Fruit fly (Drosophila melanogaster) whole organism, embryonic: ENCODE data around the gene CG4020.
A peak's percentile ranks its signal among the peaks of the same experiment; 100 is the strongest.

Experiments
- Bdp1 ChIP-seq: fragments of 200-800 bp; sonication (Bioruptor generic); optimal IDR thresholded peaks from 3 replicates; lab custom pipeline; 2016; ENCODE audit warnings: missing biosample characterization, missing genetic modification characterization
- Bteb2 ChIP-seq: fragments of 200-800 bp; sonication (Bioruptor generic); optimal IDR thresholded peaks from 2 replicates; lab custom pipeline; 2016; ENCODE audit warnings: missing biosample characterization, missing genetic modification characterization
- CG1024 ChIP-seq: fragments of 200-800 bp; sonication (Bioruptor generic); IDR thresholded peaks from 2 replicates; pipeline ENCODE4 v1.3.6; 2022; ENCODE audit warnings: missing biosample characterization, missing genetic modification characterization
- CG10366 ChIP-seq: fragments of 200-800 bp; sonication (Bioruptor generic); IDR thresholded peaks from 2 replicates; pipeline ENCODE4 v1.3.6; 2022; ENCODE audit warnings: missing biosample characterization, missing genetic modification characterization
- CG10959 ChIP-seq: fragments of 200-800 bp; sonication (Bioruptor generic); IDR thresholded peaks from 2 replicates; pipeline ENCODE4 v1.3.6; 2022; ENCODE audit warnings: missing biosample characterization, missing genetic modification characterization
- CG11085 ChIP-seq: fragments of 200-800 bp; sonication (Bioruptor generic); IDR thresholded peaks from 2 replicates; pipeline ENCODE4 v1.3.6; 2022; ENCODE audit warnings: missing biosample characterization, missing genetic modification characterization
- CG11723 ChIP-seq: fragments of 200-800 bp; sonication (Bioruptor generic); optimal IDR thresholded peaks from 2 replicates; lab custom pipeline; 2017; ENCODE audit warnings: missing biosample characterization, mild to moderate bottlenecking, missing genetic modification characterization
- CG13775 ChIP-seq: fragments of 200-800 bp; sonication (Bioruptor generic); optimal IDR thresholded peaks from 3 replicates; lab custom pipeline; 2017; ENCODE audit warnings: missing biosample characterization, mild to moderate bottlenecking, missing genetic modification characterization
- CG14710 ChIP-seq: fragments of 200-800 bp; sonication (Bioruptor generic); optimal IDR thresholded peaks from 3 replicates; lab custom pipeline; 2019; ENCODE audit warnings: missing biosample characterization, mild to moderate bottlenecking, missing genetic modification characterization, moderate library complexity
- CG14965 ChIP-seq: fragments of 200-800 bp; sonication (Bioruptor generic); optimal IDR thresholded peaks from 2 replicates; lab custom pipeline; 2016; ENCODE audit warnings: missing biosample characterization, missing genetic modification characterization, borderline replicate concordance
- CG1647 ChIP-seq: fragments of 200-800 bp; sonication (Bioruptor generic); optimal IDR thresholded peaks from 3 replicates; lab custom pipeline; 2016; ENCODE audit warnings: missing biosample characterization, missing genetic modification characterization
- CG16815 ChIP-seq: fragments of 200-800 bp; sonication (Bioruptor generic); optimal IDR thresholded peaks from 3 replicates; lab custom pipeline; 2017; ENCODE audit warnings: missing biosample characterization, mild to moderate bottlenecking, missing genetic modification characterization
- CG18011 ChIP-seq: fragments of 200-800 bp; sonication (Bioruptor generic); optimal IDR thresholded peaks from 2 replicates; lab custom pipeline; 2017; ENCODE audit warnings: missing biosample characterization, missing genetic modification characterization, mild to moderate bottlenecking, moderate library complexity, missing genotype
- CG1832 ChIP-seq: fragments of 200-800 bp; sonication (Bioruptor generic); optimal IDR thresholded peaks from 2 replicates; lab custom pipeline; 2017; ENCODE audit warnings: missing biosample characterization, mild to moderate bottlenecking, missing genetic modification characterization, inconsistent platforms
- CG3163 ChIP-seq: fragments of 200-800 bp; sonication (Bioruptor generic); optimal IDR thresholded peaks from 3 replicates; lab custom pipeline; 2016; ENCODE audit warnings: missing biosample characterization, missing genetic modification characterization
- CG32772 ChIP-seq: fragments of 200-800 bp; sonication (Bioruptor generic); IDR thresholded peaks from 2 replicates; pipeline ENCODE4 v1.3.6; 2022; ENCODE audit warnings: missing biosample characterization, missing genetic modification characterization
- CG3281 ChIP-seq: fragments of 200-800 bp; sonication (Bioruptor generic); optimal IDR thresholded peaks from 3 replicates; lab custom pipeline; 2017; ENCODE audit warnings: missing biosample characterization, mild to moderate bottlenecking, missing genetic modification characterization
- CG42726 ChIP-seq: fragments of 200-800 bp; sonication (Bioruptor generic); IDR thresholded peaks from 2 replicates; pipeline ENCODE4 v1.3.6; 2022; ENCODE audit warnings: missing biosample characterization, missing genetic modification characterization; ENCODE audit not compliant: partially characterized antibody
- CG4854 ChIP-seq: fragments of 200-800 bp; sonication (Bioruptor generic); optimal IDR thresholded peaks from 2 replicates; lab custom pipeline; 2016; ENCODE audit warnings: missing biosample characterization, missing genetic modification characterization, inconsistent platforms
- CG7963 ChIP-seq: fragments of 200-800 bp; sonication (Bioruptor generic); IDR thresholded peaks from 3 replicates; pipeline ENCODE4 v1.3.6; 2022; ENCODE audit warnings: missing biosample characterization, missing genetic modification characterization; ENCODE audit not compliant: partially characterized antibody
- CG9437 ChIP-seq: fragments of 200-800 bp; sonication (Bioruptor generic); optimal IDR thresholded peaks from 2 replicates; lab custom pipeline; 2018; ENCODE audit warnings: missing biosample characterization, mild to moderate bottlenecking, missing genetic modification characterization
- CG9817 ChIP-seq: fragments of 200-800 bp; sonication (Bioruptor generic); optimal IDR thresholded peaks from 2 replicates; lab custom pipeline; 2018; ENCODE audit warnings: missing biosample characterization, mild to moderate bottlenecking, missing genetic modification characterization, moderate library complexity
- Dip2 ChIP-seq: fragments of 200-800 bp; sonication (Bioruptor generic); IDR thresholded peaks from 2 replicates; pipeline ENCODE4 v1.3.6; 2022; ENCODE audit warnings: missing biosample characterization, missing genetic modification characterization
- Dp ChIP-seq: fragments of 200-800 bp; sonication (Bioruptor generic); optimal IDR thresholded peaks from 2 replicates; lab custom pipeline; 2018; ENCODE audit warnings: missing biosample characterization, mild to moderate bottlenecking, missing genetic modification characterization, moderate library complexity
- ERR ChIP-seq: fragments of 200-800 bp; sonication (Bioruptor generic); optimal IDR thresholded peaks from 2 replicates; lab custom pipeline; 2016; ENCODE audit warnings: missing biosample characterization, missing genetic modification characterization
- Lhr ChIP-seq: fragments of 200-800 bp; sonication (Bioruptor generic); optimal IDR thresholded peaks from 3 replicates; lab custom pipeline; 2017; ENCODE audit warnings: mild to moderate bottlenecking, missing biosample characterization, missing genetic modification reagents, missing genetic modification characterization
- Max ChIP-seq: fragments of 200-800 bp; sonication (Bioruptor generic); optimal IDR thresholded peaks from 2 replicates; lab custom pipeline; 2016; ENCODE audit warnings: missing biosample characterization, mild to moderate bottlenecking, missing genetic modification characterization
- Nf-YC ChIP-seq: fragments of 200-800 bp; optimal IDR thresholded peaks from 3 replicates; lab custom pipeline; 2019; ENCODE audit warnings: missing biosample characterization, mild to moderate bottlenecking, missing genetic modification characterization, moderate library complexity
- Spps ChIP-seq: fragments of 200-800 bp; sonication (Bioruptor generic); optimal IDR thresholded peaks from 2 replicates; lab custom pipeline; 2018; ENCODE audit warnings: missing biosample characterization, mild to moderate bottlenecking, missing genetic modification characterization
- amos ChIP-seq: fragments of 200-800 bp; sonication (Bioruptor generic); IDR thresholded peaks from 2 replicates; pipeline ENCODE4 v1.3.6; 2022; ENCODE audit warnings: missing biosample characterization, missing genetic modification characterization; ENCODE audit not compliant: partially characterized antibody
- bbx ChIP-seq: fragments of 200-800 bp; sonication (Bioruptor generic); IDR thresholded peaks from 2 replicates; pipeline ENCODE4 v1.3.6; 2022; ENCODE audit warnings: missing biosample characterization, missing genetic modification characterization; ENCODE audit not compliant: partially characterized antibody
- bigmax ChIP-seq: fragments of 200-800 bp; sonication (Bioruptor generic); optimal IDR thresholded peaks from 2 replicates; lab custom pipeline; 2018; ENCODE audit warnings: missing biosample characterization, mild to moderate bottlenecking, missing genetic modification characterization
- br ChIP-seq: fragments of >200 bp; optimal IDR thresholded peaks from 2 replicates; lab custom pipeline; 2017
- cato ChIP-seq: fragments of 200-800 bp; sonication (Bioruptor generic); optimal IDR thresholded peaks from 2 replicates; lab custom pipeline; 2016; ENCODE audit warnings: missing biosample characterization, missing genetic modification characterization, borderline replicate concordance
- caup ChIP-seq: fragments of 200-800 bp; sonication (Bioruptor generic); optimal IDR thresholded peaks from 3 replicates; lab custom pipeline; 2017; ENCODE audit warnings: missing biosample characterization, mild to moderate bottlenecking, missing genetic modification characterization, moderate library complexity; ENCODE audit not compliant: severe bottlenecking
- crp ChIP-seq, 2 experiments: fragments of 200-800 bp; sonication (Bioruptor generic); optimal IDR thresholded peaks; 2 replicates in 1 of 2; 3 replicates in 1 of 2; lab custom pipeline; 2017; ENCODE audit warnings: missing biosample characterization in 2 of 2, missing genetic modification characterization in 2 of 2, mild to moderate bottlenecking in 1 of 2, moderate library complexity in 1 of 2
- dati ChIP-seq: fragments of 200-800 bp; sonication (Bioruptor generic); IDR thresholded peaks from 2 replicates; pipeline ENCODE4 v1.3.6; 2022; ENCODE audit warnings: missing biosample characterization, missing genetic modification characterization
- en ChIP-seq: fragments of 200-800 bp; sonication (Bioruptor generic); optimal IDR thresholded peaks from 2 replicates; lab custom pipeline; 2016; ENCODE audit warnings: missing biosample characterization, missing genetic modification characterization
- fd3F ChIP-seq: fragments of 200-800 bp; sonication (Bioruptor generic); optimal IDR thresholded peaks from 2 replicates; lab custom pipeline; 2018; ENCODE audit warnings: missing biosample characterization, mild to moderate bottlenecking, missing genetic modification characterization, moderate library complexity
- gfzf ChIP-seq: fragments of 200-800 bp; sonication (Bioruptor generic); optimal IDR thresholded peaks from 2 replicates; lab custom pipeline; 2016; ENCODE audit warnings: missing biosample characterization, mild to moderate bottlenecking, missing genetic modification characterization, moderate library complexity
- lilli ChIP-seq: fragments of 200-800 bp; sonication (Bioruptor generic); optimal IDR thresholded peaks from 3 replicates; lab custom pipeline; 2016; ENCODE audit warnings: missing biosample characterization, missing genetic modification characterization
- mirr ChIP-seq: fragments of 200-800 bp; sonication (Bioruptor generic); optimal IDR thresholded peaks from 3 replicates; lab custom pipeline; 2018; ENCODE audit warnings: missing biosample characterization, mild to moderate bottlenecking, missing genetic modification characterization
- nerfin-2 ChIP-seq: fragments of 200-800 bp; sonication (Bioruptor generic); IDR thresholded peaks from 2 replicates; pipeline ENCODE4 v1.3.6; 2022; ENCODE audit warnings: missing biosample characterization, missing genetic modification characterization; ENCODE audit not compliant: partially characterized antibody
- pan ChIP-seq, 4 experiments: fragments of >200 bp in 3 of 4; fragments of 200-800 bp in 1 of 4; sonication (Bioruptor generic) in 1 of 4; optimal IDR thresholded peaks in 3 of 4; IDR thresholded peaks in 1 of 4; 2 replicates each; pipeline versions ENCODE4 v1.3.6 to Lab custom; 2017 to 2022; ENCODE audit warnings: missing biosample characterization in 2 of 4, missing genetic modification characterization in 2 of 4, mixed read lengths in 1 of 4
- pnt ChIP-seq: fragments of 200-800 bp; sonication (Bioruptor generic); optimal IDR thresholded peaks from 3 replicates; lab custom pipeline; 2016; ENCODE audit warnings: missing biosample characterization, missing genetic modification characterization
- pum ChIP-seq: fragments of 200-800 bp; sonication (Bioruptor generic); optimal IDR thresholded peaks from 2 replicates; lab custom pipeline; 2016; ENCODE audit warnings: missing biosample characterization, missing genetic modification characterization
- salm ChIP-seq: fragments of 200-800 bp; sonication (Bioruptor generic); optimal IDR thresholded peaks from 2 replicates; lab custom pipeline; 2018; ENCODE audit warnings: missing biosample characterization, mild to moderate bottlenecking, missing genetic modification characterization
- shn ChIP-seq: fragments of 200-800 bp; sonication (Bioruptor generic); optimal IDR thresholded peaks from 3 replicates; lab custom pipeline; 2016; ENCODE audit warnings: missing biosample characterization, missing genetic modification characterization
- usp ChIP-seq: fragments of >200 bp; optimal IDR thresholded peaks from 2 replicates; lab custom pipeline; 2017; ENCODE audit warnings: missing biosample characterization, missing genetic modification characterization
- wek ChIP-seq: fragments of 200-800 bp; sonication (Bioruptor generic); optimal IDR thresholded peaks from 3 replicates; lab custom pipeline; 2018; ENCODE audit warnings: missing biosample characterization, mild to moderate bottlenecking, missing genetic modification characterization, moderate library complexity

The CG4020 gene

DNA sequence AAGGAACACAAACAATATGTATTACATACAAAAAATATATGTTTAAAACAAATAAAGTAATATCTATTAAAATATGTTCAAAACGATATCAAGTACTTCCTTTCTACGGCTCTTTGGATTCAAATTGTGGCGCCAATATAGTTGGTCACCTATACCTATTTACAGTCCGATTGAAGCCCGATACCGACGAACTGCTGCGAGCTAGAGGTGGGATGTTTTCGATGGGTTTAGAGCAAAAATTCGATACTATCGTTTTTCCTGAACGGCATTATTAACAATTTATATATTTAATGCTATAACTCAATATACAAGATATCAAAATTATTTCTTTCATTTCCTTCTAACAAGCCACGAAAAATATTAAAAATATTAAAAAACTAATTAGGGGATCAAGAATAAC is 36.3 kb downstream of the CG4020 start (continued):
- TF ChIP-seq CG10366 (GFP tag; lab: Robert Waterston, UW): no peak
- no peak for TF ChIP-seq Nf-YC (tag; lab: Kevin White, UChicago)
- TF ChIP-seq CG3163 (GFP tag; lab: Kevin White, UChicago): no peak
- no peak for TF ChIP-seq CG32772
- TF ChIP-seq ERR (GFP tag; lab: Kevin White, UChicago): no peak
- no peak for TF ChIP-seq usp
- no peak for TF ChIP-seq dati (GFP tag; lab: Robert Waterston, UW)
- no peak for TF ChIP-seq gfzf (GFP tag; lab: Kevin White, UChicago)
- TF ChIP-seq CG14710 (tag; lab: Kevin White, UChicago): no peak
- no peak for TF ChIP-seq Bteb2 (GFP tag; lab: Kevin White, UChicago)
- TF ChIP-seq bigmax: no peak
- TF ChIP-seq CG14965 (GFP tag; lab: Kevin White, UChicago): no peak
- TF ChIP-seq cato (GFP tag; lab: Kevin White, UChicago): no peak
- TF ChIP-seq en (GFP tag; lab: Kevin White, UChicago): no peak
- TF ChIP-seq Max (GFP tag; lab: Kevin White, UChicago): no peak
- no peak for TF ChIP-seq caup
- TF ChIP-seq CG10959 (GFP tag; lab: Robert Waterston, UW): no peak
- peak; percentile 69 for TF ChIP-seq amos (GFP tag; lab: Robert Waterston, UW)
- peak; percentile 69 for TF ChIP-seq Dp
- no peak for TF ChIP-seq CG11085 (GFP tag; lab: Robert Waterston, UW)
- TF ChIP-seq CG3281 (GFP tag; lab: Kevin White, UChicago): no peak
- peak; percentile 76 for TF ChIP-seq bbx (GFP tag; lab: Robert Waterston, UW)
- TF ChIP-seq CG9817 (tag; lab: Kevin White, UChicago): no peak
- TF ChIP-seq Dip2: no peak
- TF ChIP-seq CG1832 (GFP tag; lab: Kevin White, UChicago): no peak
- no peak for TF ChIP-seq CG9437
- no peak for TF ChIP-seq Spps (tag; lab: Kevin White, UChicago)
- TF ChIP-seq pnt (GFP tag; lab: Kevin White, UChicago): no peak
- TF ChIP-seq salm (tag; lab: Kevin White, UChicago): no peak
- no peak for TF ChIP-seq shn (GFP tag; lab: Kevin White, UChicago)
- no peak for TF ChIP-seq CG13775 (GFP tag; lab: Kevin White, UChicago)
- no peak for TF ChIP-seq pum
- TF ChIP-seq CG18011 (GFP tag; lab: Kevin White, UChicago): no peak
- no peak for TF ChIP-seq wek (GFP tag; lab: Kevin White, UChicago)
- TF ChIP-seq pan (optimal IDR thresholded peaks at IDR 0.05; lab: Kevin White, UChicago): no peak
- TF ChIP-seq pan (GFP tag; optimal IDR thresholded peaks at IDR 0.05 in 1 of 2, IDR thresholded peaks at IDR 0.05 in 1 of 2): no peak
- peak; percentile 23; the same call in 1 of the 2 replicates for TF ChIP-seq CG42726 (GFP tag; lab: Robert Waterston, UW)
- no peak for TF ChIP-seq CG1647
- no peak for TF ChIP-seq CG4854 (GFP tag; lab: Kevin White, UChicago)
- no peak for TF ChIP-seq CG1024
- TF ChIP-seq fd3F (GFP tag; lab: Kevin White, UChicago): no peak
- peak; percentile 55; the same call in 2 of the 3 replicates for TF ChIP-seq CG7963 (GFP tag; lab: Robert Waterston, UW)
- TF ChIP-seq CG16815 (GFP tag; lab: Kevin White, UChicago): no peak
- no peak for TF ChIP-seq mirr
- TF ChIP-seq crp (GFP tag; optimal IDR thresholded peaks at IDR 0.05; lab: Kevin White, UChicago): no peak
- no peak for TF ChIP-seq lilli (GFP tag; lab: Kevin White, UChicago)
- TF ChIP-seq Bdp1 (GFP tag; lab: Kevin White, UChicago): no peak
- TF ChIP-seq Lhr: no peak
- TF ChIP-seq CG11723: no peak
- TF ChIP-seq nerfin-2 (GFP tag; lab: Robert Waterston, UW): 0 out of 2 replicates have a peak, but pooled peaks have one; percentile 32
- TF ChIP-seq br: no peak
